Worm (Caenorhabditis elegans) whole organism, mixed stage, embryonic: ENCODE measurements around the gene nspb-7.

Source experiments
- bed-3 ChIP-seq: fragments of 200-800 bp; sonication (Bioruptor generic); optimal IDR thresholded peaks from 3 replicates; lab custom pipeline; 2018; ENCODE audit warnings: mild to moderate bottlenecking, missing genetic modification characterization, moderate library complexity, missing compliant biosample characterization
- ceh-83 ChIP-seq: fragments of 200-800 bp; sonication (Bioruptor generic); optimal IDR thresholded peaks from 2 replicates; lab custom pipeline; 2018; ENCODE audit warnings: mild to moderate bottlenecking, missing genetic modification characterization, missing compliant biosample characterization
- ces-1 ChIP-seq: fragments of 150-350 bp; optimal IDR thresholded peaks from 2 replicates; lab custom pipeline; 2014; ENCODE audit warnings: missing biosample characterization, missing genetic modification reagents, missing genetic modification characterization
- cnd-1 ChIP-seq: fragments of 200-800 bp; sonication (Bioruptor generic); optimal IDR thresholded peaks from 2 replicates; lab custom pipeline; 2018; ENCODE audit warnings: mild to moderate bottlenecking, missing genetic modification characterization, missing compliant biosample characterization
- drap-1 ChIP-seq: fragments of 200-800 bp; sonication (Bioruptor generic); optimal IDR thresholded peaks from 3 replicates; lab custom pipeline; 2018; ENCODE audit warnings: mild to moderate bottlenecking, missing genetic modification characterization, missing compliant biosample characterization
- mep-1 ChIP-seq: fragments of 150-350 bp; optimal IDR thresholded peaks from 2 replicates; lab custom pipeline; 2017; ENCODE audit warnings: missing biosample characterization, missing genetic modification reagents, missing genetic modification characterization, inconsistent platforms
- nhr-12 ChIP-seq: fragments of 150-350 bp; optimal IDR thresholded peaks from 2 replicates; lab custom pipeline; 2014; ENCODE audit warnings: missing biosample characterization, missing genetic modification characterization
- nhr-237 ChIP-seq: fragments of 150-350 bp; optimal IDR thresholded peaks from 2 replicates; lab custom pipeline; 2014; ENCODE audit warnings: missing biosample characterization, missing genetic modification characterization
- nhr-28 ChIP-seq: fragments of 150-350 bp; optimal IDR thresholded peaks from 2 replicates; lab custom pipeline; 2014; ENCODE audit warnings: missing biosample characterization, missing genetic modification characterization
- nhr-76 ChIP-seq: sonication (generic microtip); optimal IDR thresholded peaks from 2 replicates; lab custom pipeline; 2017; ENCODE audit warnings: missing biosample characterization, missing genetic modification characterization
- snpc-4 ChIP-seq: fragments of 150-350 bp; optimal IDR thresholded peaks from 2 replicates; lab custom pipeline; 2014; ENCODE audit warnings: missing biosample characterization, missing genetic modification characterization
- unc-62 ChIP-seq: fragments of 150-350 bp; optimal IDR thresholded peaks from 2 replicates; lab custom pipeline; 2014; ENCODE audit warnings: missing biosample characterization, missing genetic modification reagents, missing genetic modification characterization

- TF ChIP-seq nhr-237 (tag; lab: Kevin White, UChicago) (no peak), bed-3 (no peak), snpc-4 (tag; lab: Kevin White, UChicago) (no peak), unc-62 (GFP tag; lab: Kevin White, UChicago) (no peak), cnd-1 (tag; lab: Kevin White, UChicago) (no peak), nhr-12 (tag; lab: Kevin White, UChicago) (no peak), mep-1 (tag; lab: Kevin White, UChicago) (no peak), ces-1 (GFP tag; lab: Kevin White, UChicago) (no peak), ceh-83 (GFP tag; lab: Kevin White, UChicago) (no peak), nhr-76 (no peak), nhr-28 (tag; lab: Kevin White, UChicago) (no peak), drap-1 (GFP tag; lab: Kevin White, UChicago) (no peak)
Measured at ce11 chrII:14605479-14605878, 27.4 kb downstream of the nspb-7 start, which contains the start of gene F19H8.2.
